Worm (Caenorhabditis elegans) whole organism, L1 larva: ENCODE data around the gene R11G10.3.

Experiments used
- C16A3.4 ChIP-seq: fragments of 150-350 bp; optimal IDR thresholded peaks from 2 replicates; lab custom pipeline; 2014; ENCODE audit warnings: missing biosample characterization, missing genetic modification characterization
- ama-1 ChIP-seq: fragments of 150-350 bp; optimal IDR thresholded peaks from 2 replicates; lab custom pipeline; 2014
- egl-13 ChIP-seq: sonication (generic microtip); optimal IDR thresholded peaks from 2 replicates; lab custom pipeline; 2016; ENCODE audit warnings: missing genotype, missing genetic modification reagents, missing genetic modification characterization, missing compliant biosample characterization
- egl-27 ChIP-seq, 2 experiments: fragments of 150-350 bp in 1 of 2; sonication (generic microtip); optimal IDR thresholded peaks; 3 replicates each; lab custom pipeline; 2017 to 2018; ENCODE audit warnings: missing biosample characterization in 2 of 2, missing genetic modification characterization in 2 of 2, missing genetic modification reagents in 2 of 2
- elt-2 ChIP-seq: sonication (generic microtip); optimal IDR thresholded peaks from 2 replicates; lab custom pipeline; 2016; ENCODE audit warnings: missing genetic modification characterization, mild to moderate bottlenecking, inconsistent platforms, missing compliant biosample characterization, missing genetic modification reagents
- fkh-10 ChIP-seq: sonication (generic microtip); optimal IDR thresholded peaks from 2 replicates; lab custom pipeline; 2017; ENCODE audit warnings: missing biosample characterization, missing genetic modification reagents, missing genetic modification characterization
- fos-1 ChIP-seq: fragments of 150-350 bp; optimal IDR thresholded peaks from 2 replicates; lab custom pipeline; 2014; ENCODE audit warnings: missing biosample characterization, missing genetic modification characterization
- hlh-17 ChIP-seq: fragments of 200-800 bp; sonication (Bioruptor generic); optimal IDR thresholded peaks from 2 replicates; lab custom pipeline; 2018; ENCODE audit warnings: missing genetic modification characterization, mild to moderate bottlenecking, missing compliant biosample characterization, moderate library complexity, borderline replicate concordance
- hlh-4 ChIP-seq: sonication (generic microtip); optimal IDR thresholded peaks from 2 replicates; lab custom pipeline; 2016; ENCODE audit warnings: mild to moderate bottlenecking, missing genetic modification characterization, missing compliant biosample characterization
- mep-1 ChIP-seq: fragments of 150-350 bp; optimal IDR thresholded peaks from 2 replicates; lab custom pipeline; 2014; ENCODE audit warnings: missing biosample characterization, missing genetic modification characterization
- snu-23 ChIP-seq: sonication (generic microtip); optimal IDR thresholded peaks from 2 replicates; lab custom pipeline; 2016; ENCODE audit warnings: missing genetic modification characterization, missing compliant biosample characterization
- swsn-7 ChIP-seq: sonication (generic microtip); optimal IDR thresholded peaks from 2 replicates; lab custom pipeline; 2016; ENCODE audit warnings: missing genetic modification characterization, missing compliant biosample characterization
- unc-86 ChIP-seq: sonication (generic microtip); optimal IDR thresholded peaks from 2 replicates; lab custom pipeline; 2016; ENCODE audit warnings: missing genetic modification characterization, missing compliant biosample characterization

- no peak for TF ChIP-seq egl-27 (tag; optimal IDR thresholded peaks at IDR 0.05; lab: Kevin White, UChicago)
- no peak for TF ChIP-seq unc-86
- no peak for TF ChIP-seq hlh-4 (tag; lab: Kevin White, UChicago)
- no peak for TF ChIP-seq elt-2 (tag; lab: Kevin White, UChicago)
- TF ChIP-seq C16A3.4 (tag; lab: Kevin White, UChicago) = no peak
- TF ChIP-seq hlh-17 (GFP tag; lab: Kevin White, UChicago) = no peak
- no peak for TF ChIP-seq fos-1
- no peak for TF ChIP-seq fkh-10 (GFP tag; lab: Kevin White, UChicago)
- TF ChIP-seq mep-1 = no peak
- no peak for TF ChIP-seq snu-23 (GFP tag; lab: Kevin White, UChicago)
- no peak for TF ChIP-seq swsn-7 (tag; lab: Kevin White, UChicago)
- TF ChIP-seq ama-1 (lab: Kevin White, UChicago) = no peak
- TF ChIP-seq egl-13 = no peak
Measured at ce11 chrV:13485732-13486131, 37.6 kb upstream of the R11G10.3 start.
